Fruit fly (Drosophila melanogaster) whole organism, embryonic: ENCODE measurements around the gene CG1233.

Experiments used
- Awh ChIP-seq: fragments of 200-800 bp; sonication (Bioruptor generic); IDR thresholded peaks from 2 replicates; pipeline ENCODE4, ENCODE4 v1.3.6; 2022; ENCODE audit warnings: missing biosample characterization, missing genetic modification characterization
- Bdp1 ChIP-seq: fragments of 200-800 bp; sonication (Bioruptor generic); optimal IDR thresholded peaks from 3 replicates; lab custom pipeline; 2016; ENCODE audit warnings: missing biosample characterization, missing genetic modification characterization
- CG1024 ChIP-seq: fragments of 200-800 bp; sonication (Bioruptor generic); IDR thresholded peaks from 2 replicates; pipeline ENCODE4 v1.3.6; 2022; ENCODE audit warnings: missing biosample characterization, missing genetic modification characterization
- CG10462 ChIP-seq: fragments of 200-800 bp; sonication (Bioruptor generic); optimal IDR thresholded peaks from 2 replicates; lab custom pipeline; 2016; ENCODE audit warnings: missing biosample characterization, missing genetic modification characterization
- CG11560 ChIP-seq: fragments of 200-800 bp; sonication (Bioruptor generic); IDR thresholded peaks from 3 replicates; pipeline ENCODE4 v1.3.6; 2022; ENCODE audit warnings: missing biosample characterization, missing genetic modification characterization
- CG12104 ChIP-seq: fragments of 200-800 bp; sonication (Bioruptor generic); optimal IDR thresholded peaks from 3 replicates; lab custom pipeline; 2016; ENCODE audit warnings: missing biosample characterization, missing genetic modification characterization
- CG12299 ChIP-seq: fragments of 200-800 bp; sonication (Bioruptor generic); optimal IDR thresholded peaks from 2 replicates; lab custom pipeline; 2018; ENCODE audit warnings: missing biosample characterization, mild to moderate bottlenecking, missing genetic modification characterization
- CG12391 ChIP-seq: fragments of 200-800 bp; sonication (Bioruptor generic); optimal IDR thresholded peaks from 3 replicates; lab custom pipeline; 2018; ENCODE audit warnings: missing biosample characterization, mild to moderate bottlenecking, missing genetic modification characterization, moderate library complexity
- CG13296 ChIP-seq: fragments of 200-800 bp; sonication (Bioruptor generic); optimal IDR thresholded peaks from 3 replicates; lab custom pipeline; 2018; ENCODE audit warnings: missing biosample characterization, mild to moderate bottlenecking, missing genetic modification characterization
- CG1529 ChIP-seq: fragments of 200-800 bp; sonication (Bioruptor generic); optimal IDR thresholded peaks from 3 replicates; lab custom pipeline; 2018; ENCODE audit warnings: missing biosample characterization, missing genetic modification characterization
- CG16779 ChIP-seq: fragments of 200-800 bp; sonication (Bioruptor generic); IDR thresholded peaks from 2 replicates; pipeline ENCODE4 v1.3.6; 2022; ENCODE audit warnings: missing biosample characterization, missing genetic modification characterization
- CG17186 ChIP-seq: fragments of 200-800 bp; sonication (Bioruptor generic); optimal IDR thresholded peaks from 3 replicates; lab custom pipeline; 2017; ENCODE audit warnings: missing biosample characterization, missing genetic modification reagents, missing genetic modification characterization
- CG17802 ChIP-seq: fragments of 200-800 bp; sonication (Bioruptor generic); optimal IDR thresholded peaks from 2 replicates; lab custom pipeline; 2018; ENCODE audit warnings: missing biosample characterization, mild to moderate bottlenecking, missing genetic modification characterization, moderate library complexity
- CG18262 ChIP-seq: fragments of 200-800 bp; optimal IDR thresholded peaks from 3 replicates; lab custom pipeline; 2019; ENCODE audit warnings: missing biosample characterization, mild to moderate bottlenecking, missing genetic modification characterization, moderate library complexity
- CG18476 ChIP-seq: fragments of 200-800 bp; sonication (Bioruptor generic); optimal IDR thresholded peaks from 2 replicates; lab custom pipeline; 2016; ENCODE audit warnings: missing biosample characterization, mild to moderate bottlenecking, missing genetic modification characterization
- CG2129 ChIP-seq: fragments of 200-800 bp; sonication (Bioruptor generic); IDR thresholded peaks from 2 replicates; pipeline ENCODE4 v1.3.6; 2022; ENCODE audit warnings: missing biosample characterization, missing genetic modification characterization; ENCODE audit not compliant: partially characterized antibody
- CG2202 ChIP-seq: fragments of 200-800 bp; sonication (Bioruptor generic); optimal IDR thresholded peaks from 2 replicates; lab custom pipeline; 2018; ENCODE audit warnings: missing biosample characterization, mild to moderate bottlenecking, missing genetic modification characterization
- CG4360 ChIP-seq: fragments of 200-800 bp; sonication (Bioruptor generic); IDR thresholded peaks from 2 replicates; pipeline ENCODE4 v1.3.6; 2022; ENCODE audit warnings: missing biosample characterization, missing genetic modification characterization
- CG43689 ChIP-seq: fragments of 200-800 bp; sonication (Bioruptor generic); IDR thresholded peaks from 2 replicates; pipeline ENCODE4 v1.3.6; 2022; ENCODE audit warnings: missing biosample characterization, missing genetic modification characterization
- CG4424 ChIP-seq: fragments of 200-800 bp; sonication (Bioruptor generic); optimal IDR thresholded peaks from 3 replicates; lab custom pipeline; 2016; ENCODE audit warnings: missing biosample characterization, missing genetic modification characterization
- CG4820 ChIP-seq: fragments of 200-800 bp; sonication (Bioruptor generic); optimal IDR thresholded peaks from 3 replicates; lab custom pipeline; 2016; ENCODE audit warnings: missing biosample characterization, missing genetic modification characterization
- CG6683 ChIP-seq: fragments of 200-800 bp; sonication (Bioruptor generic); optimal IDR thresholded peaks from 2 replicates; lab custom pipeline; 2017; ENCODE audit warnings: missing biosample characterization, mild to moderate bottlenecking, missing genetic modification characterization, missing genetic modification reagents
- CG7745 ChIP-seq: fragments of 200-800 bp; sonication (Bioruptor generic); optimal IDR thresholded peaks from 2 replicates; lab custom pipeline; 2018; ENCODE audit warnings: missing biosample characterization, mild to moderate bottlenecking, missing genetic modification characterization, moderate library complexity
- D19A ChIP-seq: fragments of 200-800 bp; optimal IDR thresholded peaks from 3 replicates; lab custom pipeline; 2019; ENCODE audit warnings: missing biosample characterization, mild to moderate bottlenecking, missing genetic modification characterization, moderate library complexity
- Dad ChIP-seq: fragments of 200-800 bp; sonication (Bioruptor generic); optimal IDR thresholded peaks from 3 replicates; lab custom pipeline; 2016; ENCODE audit warnings: missing biosample characterization, missing genetic modification characterization
- H15 ChIP-seq: fragments of 200-800 bp; sonication (Bioruptor generic); IDR thresholded peaks from 3 replicates; pipeline ENCODE4 v1.3.6; 2022; ENCODE audit warnings: missing biosample characterization, missing genetic modification characterization
- HLH3B ChIP-seq: fragments of 200-800 bp; sonication (Bioruptor generic); IDR thresholded peaks from 2 replicates; pipeline ENCODE4 v1.3.6; 2022; ENCODE audit warnings: missing biosample characterization, missing genetic modification characterization
- Hey ChIP-seq: fragments of 200-800 bp; sonication (Bioruptor generic); optimal IDR thresholded peaks from 3 replicates; lab custom pipeline; 2018; ENCODE audit warnings: missing biosample characterization, mild to moderate bottlenecking, missing genetic modification characterization
- NC2β ChIP-seq: fragments of 200-800 bp; sonication (Bioruptor generic); optimal IDR thresholded peaks from 2 replicates; lab custom pipeline; 2016; ENCODE audit warnings: missing biosample characterization, missing genetic modification characterization
- Nf-YC ChIP-seq: fragments of 200-800 bp; optimal IDR thresholded peaks from 3 replicates; lab custom pipeline; 2019; ENCODE audit warnings: missing biosample characterization, mild to moderate bottlenecking, missing genetic modification characterization, moderate library complexity
- Ptx1 ChIP-seq: fragments of 200-800 bp; sonication (Bioruptor generic); IDR thresholded peaks from 2 replicates; pipeline ENCODE4 v1.3.6; 2022; ENCODE audit warnings: missing biosample characterization, missing genetic modification characterization
- Spps ChIP-seq: fragments of 200-800 bp; sonication (Bioruptor generic); optimal IDR thresholded peaks from 2 replicates; lab custom pipeline; 2018; ENCODE audit warnings: missing biosample characterization, mild to moderate bottlenecking, missing genetic modification characterization
- ara ChIP-seq: fragments of 200-800 bp; sonication (Bioruptor generic); IDR thresholded peaks from 2 replicates; pipeline ENCODE4 v1.3.6; 2022; ENCODE audit warnings: missing biosample characterization, missing genetic modification characterization
- bowl ChIP-seq: fragments of 200-800 bp; sonication (Bioruptor generic); IDR thresholded peaks from 2 replicates; pipeline ENCODE4 v1.3.6; 2022; ENCODE audit warnings: missing biosample characterization, missing genetic modification characterization
- cas ChIP-seq: fragments of 200-800 bp; sonication (Bioruptor generic); IDR thresholded peaks from 2 replicates; pipeline ENCODE4 v1.3.6; 2022; ENCODE audit warnings: missing biosample characterization, missing genetic modification characterization
- cato ChIP-seq: fragments of 200-800 bp; sonication (Bioruptor generic); optimal IDR thresholded peaks from 2 replicates; lab custom pipeline; 2016; ENCODE audit warnings: missing biosample characterization, missing genetic modification characterization, borderline replicate concordance
- disco-r ChIP-seq: fragments of 200-800 bp; sonication (Bioruptor generic); optimal IDR thresholded peaks from 2 replicates; lab custom pipeline; 2016; ENCODE audit warnings: missing biosample characterization, missing genetic modification characterization
- dm ChIP-seq: fragments of 200-800 bp; sonication (Bioruptor generic); optimal IDR thresholded peaks from 3 replicates; lab custom pipeline; 2016; ENCODE audit warnings: missing biosample characterization, missing genetic modification characterization
- fd96Cb ChIP-seq: fragments of 200-800 bp; sonication (Bioruptor generic); optimal IDR thresholded peaks from 2 replicates; lab custom pipeline; 2018; ENCODE audit warnings: missing biosample characterization, mild to moderate bottlenecking, missing genetic modification characterization, moderate library complexity
- gro ChIP-seq: fragments of 200-800 bp; sonication (Bioruptor generic); optimal IDR thresholded peaks from 2 replicates; lab custom pipeline; 2016; ENCODE audit warnings: missing biosample characterization, missing genetic modification characterization
- gsb-n ChIP-seq: fragments of 200-800 bp; sonication (Bioruptor generic); optimal IDR thresholded peaks from 3 replicates; lab custom pipeline; 2018; ENCODE audit warnings: missing biosample characterization, mild to moderate bottlenecking, missing genetic modification characterization
- hth ChIP-seq: fragments of >200 bp; optimal IDR thresholded peaks from 2 replicates; lab custom pipeline; 2017; ENCODE audit warnings: inconsistent platforms
- kah ChIP-seq: fragments of 200-800 bp; sonication (Bioruptor generic); optimal IDR thresholded peaks from 2 replicates; lab custom pipeline; 2018; ENCODE audit warnings: missing biosample characterization, mild to moderate bottlenecking, missing genetic modification characterization
- luna ChIP-seq: fragments of 200-800 bp; sonication (Bioruptor generic); optimal IDR thresholded peaks from 2 replicates; lab custom pipeline; 2016; ENCODE audit warnings: missing biosample characterization, missing genetic modification characterization
- oc ChIP-seq: fragments of 200-800 bp; sonication (Bioruptor generic); optimal IDR thresholded peaks from 2 replicates; lab custom pipeline; 2018; ENCODE audit warnings: missing biosample characterization, mild to moderate bottlenecking, missing genetic modification characterization, moderate library complexity
- pho ChIP-seq: fragments of 200-800 bp; sonication (Bioruptor generic); optimal IDR thresholded peaks from 2 replicates; lab custom pipeline; 2016; ENCODE audit warnings: missing biosample characterization, missing genetic modification characterization
- prd ChIP-seq, 3 experiments: fragments of >200 bp in 2 of 3; fragments of 200-800 bp in 1 of 3; sonication (Bioruptor generic) in 1 of 3; optimal IDR thresholded peaks in 2 of 3; IDR thresholded peaks in 1 of 3; 2 replicates in 2 of 3; 3 replicates in 1 of 3; pipeline versions ENCODE4 v1.3.6 to Lab custom; 2017 to 2022; ENCODE audit warnings: missing biosample characterization in 1 of 3, missing genetic modification characterization in 1 of 3
- schlank ChIP-seq: fragments of 200-800 bp; sonication (Bioruptor generic); optimal IDR thresholded peaks from 2 replicates; lab custom pipeline; 2018; ENCODE audit warnings: missing biosample characterization, mild to moderate bottlenecking, missing genetic modification characterization
- slou ChIP-seq: fragments of 200-800 bp; sonication (Bioruptor generic); optimal IDR thresholded peaks from 3 replicates; lab custom pipeline; 2016; ENCODE audit warnings: missing biosample characterization, missing genetic modification characterization
- sqz ChIP-seq: fragments of 200-800 bp; sonication (Bioruptor generic); optimal IDR thresholded peaks from 3 replicates; lab custom pipeline; 2018; ENCODE audit warnings: missing biosample characterization, mild to moderate bottlenecking, missing genetic modification characterization
- zf30C ChIP-seq: fragments of 200-800 bp; sonication (Bioruptor generic); optimal IDR thresholded peaks from 3 replicates; lab custom pipeline; 2018; ENCODE audit warnings: missing biosample characterization, mild to moderate bottlenecking, missing genetic modification characterization

The CG1233 gene

dm6 chr3L:380886-381546, 19.7 kb downstream of the CG1233 start:
- no peak for TF ChIP-seq kah (GFP tag; lab: Kevin White, UChicago)
- TF ChIP-seq D19A (tag; lab: Kevin White, UChicago) = peak; percentile 14
- no peak for TF ChIP-seq slou
- no peak for TF ChIP-seq CG2129 (GFP tag; lab: Robert Waterston, UW)
- TF ChIP-seq Awh (GFP tag; lab: Robert Waterston, UW) = no peak
- TF ChIP-seq gsb-n (tag; lab: Kevin White, UChicago) = peak; percentile 34
- TF ChIP-seq NC2β (GFP tag; lab: Kevin White, UChicago) = no peak
- no peak for TF ChIP-seq Bdp1 (GFP tag; lab: Kevin White, UChicago)
- no peak for TF ChIP-seq CG11560 (tag; lab: Robert Waterston, UW)
- TF ChIP-seq CG18262 (tag; lab: Kevin White, UChicago) = peak; percentile 70
- TF ChIP-seq pho (GFP tag; lab: Kevin White, UChicago) = no peak
- no peak for TF ChIP-seq CG17802
- TF ChIP-seq CG12299 (tag; lab: Kevin White, UChicago) = no peak
- TF ChIP-seq sqz (GFP tag; lab: Kevin White, UChicago) = peak; percentile 68
- no peak for TF ChIP-seq CG1529 (GFP tag; lab: Kevin White, UChicago)
- TF ChIP-seq CG1024 (GFP tag; lab: Robert Waterston, UW) = no peak
- no peak for TF ChIP-seq CG4360 (GFP tag; lab: Robert Waterston, UW)
- TF ChIP-seq H15 (GFP tag; lab: Robert Waterston, UW) = 0 out of 3 replicates have a peak, but pooled peaks have one; percentile 6
- TF ChIP-seq cato (GFP tag; lab: Kevin White, UChicago) = no peak
- no peak for TF ChIP-seq HLH3B
- TF ChIP-seq disco-r = no peak
- peak; percentile 30 for TF ChIP-seq CG2202
- TF ChIP-seq fd96Cb = peak; percentile 32
- peak; percentile 39 for TF ChIP-seq CG4424 (GFP tag; lab: Kevin White, UChicago)
- no peak for TF ChIP-seq Hey
- TF ChIP-seq luna (GFP tag; lab: Kevin White, UChicago) = no peak
- no peak for TF ChIP-seq gro (GFP tag; lab: Kevin White, UChicago)
- TF ChIP-seq Nf-YC = no peak
- 0 out of 2 replicates have a peak, but pooled peaks have one; percentile 40 for TF ChIP-seq ara
- TF ChIP-seq zf30C (GFP tag; lab: Kevin White, UChicago) = peak; percentile 69
- TF ChIP-seq oc = no peak
- no peak for TF ChIP-seq CG12104 (GFP tag; lab: Kevin White, UChicago)
- no peak for TF ChIP-seq CG16779 (GFP tag; lab: Robert Waterston, UW)
- no peak for TF ChIP-seq bowl (GFP tag; lab: Robert Waterston, UW)
- TF ChIP-seq cas (GFP tag; lab: Robert Waterston, UW) = no peak
- no peak for TF ChIP-seq schlank (tag; lab: Kevin White, UChicago)
- TF ChIP-seq CG7745 (tag; lab: Kevin White, UChicago) = no peak
- peak; percentile 40 for TF ChIP-seq CG12391
- TF ChIP-seq CG43689 = no peak
- TF ChIP-seq CG4820 (GFP tag; lab: Kevin White, UChicago) = no peak
- no peak for TF ChIP-seq prd (optimal IDR thresholded peaks at IDR 0.05; lab: Kevin White, UChicago)
- peak; percentile 62; the same call in 1 of the 3 replicates for TF ChIP-seq prd (GFP tag; IDR thresholded peaks at IDR 0.05; lab: Robert Waterston, UW)
- no peak for TF ChIP-seq CG17186
- no peak for TF ChIP-seq Dad (GFP tag; lab: Kevin White, UChicago)
- no peak for TF ChIP-seq CG10462 (GFP tag; lab: Kevin White, UChicago)
- no peak for TF ChIP-seq CG6683 (GFP tag; lab: Kevin White, UChicago)
- TF ChIP-seq hth (lab: Kevin White, UChicago) = no peak
- TF ChIP-seq CG13296 = no peak
- TF ChIP-seq dm (GFP tag; lab: Kevin White, UChicago) = no peak
- TF ChIP-seq Ptx1 = no peak
- TF ChIP-seq Spps (tag; lab: Kevin White, UChicago) = peak; percentile 11
- no peak for TF ChIP-seq CG18476 (GFP tag; lab: Kevin White, UChicago)
